Fruit fly (Drosophila melanogaster) whole organism, embryonic: ENCODE measurements around the gene dia.

Source experiments
- Ada2b ChIP-seq: fragments of 200-800 bp; sonication (Bioruptor generic); IDR thresholded peaks from 2 replicates; pipeline ENCODE4 v1.3.6; 2022; ENCODE audit warnings: missing biosample characterization, missing genetic modification characterization
- Asciz ChIP-seq: fragments of 200-800 bp; sonication (Bioruptor generic); optimal IDR thresholded peaks from 2 replicates; lab custom pipeline; 2017; ENCODE audit warnings: missing biosample characterization, mild to moderate bottlenecking, missing genetic modification characterization, missing genetic modification reagents
- Atf6 ChIP-seq: fragments of 200-800 bp; sonication (Bioruptor generic); IDR thresholded peaks from 2 replicates; pipeline ENCODE4 v1.3.6; 2022; ENCODE audit warnings: missing biosample characterization, missing genetic modification characterization
- CG10267 ChIP-seq: fragments of 200-800 bp; sonication (Bioruptor generic); optimal IDR thresholded peaks from 2 replicates; lab custom pipeline; 2018; ENCODE audit warnings: missing biosample characterization, mild to moderate bottlenecking, missing genetic modification characterization, moderate library complexity
- CG10366 ChIP-seq: fragments of 200-800 bp; sonication (Bioruptor generic); IDR thresholded peaks from 2 replicates; pipeline ENCODE4 v1.3.6; 2022; ENCODE audit warnings: missing biosample characterization, missing genetic modification characterization
- CG11456 ChIP-seq: fragments of 200-800 bp; sonication (Bioruptor generic); IDR thresholded peaks from 3 replicates; pipeline ENCODE4 v1.3.6; 2022; ENCODE audit warnings: missing biosample characterization, missing genetic modification characterization
- CG11560 ChIP-seq: fragments of 200-800 bp; sonication (Bioruptor generic); IDR thresholded peaks from 3 replicates; pipeline ENCODE4 v1.3.6; 2022; ENCODE audit warnings: missing biosample characterization, missing genetic modification characterization
- CG13296 ChIP-seq: fragments of 200-800 bp; sonication (Bioruptor generic); optimal IDR thresholded peaks from 3 replicates; lab custom pipeline; 2018; ENCODE audit warnings: missing biosample characterization, mild to moderate bottlenecking, missing genetic modification characterization
- CG13775 ChIP-seq: fragments of 200-800 bp; sonication (Bioruptor generic); optimal IDR thresholded peaks from 3 replicates; lab custom pipeline; 2017; ENCODE audit warnings: missing biosample characterization, mild to moderate bottlenecking, missing genetic modification characterization
- CG1602 ChIP-seq: fragments of 200-800 bp; sonication (Bioruptor generic); optimal IDR thresholded peaks from 3 replicates; lab custom pipeline; 2016; ENCODE audit warnings: missing biosample characterization, missing genetic modification characterization
- CG17361 ChIP-seq: fragments of 200-800 bp; sonication (Bioruptor generic); IDR thresholded peaks from 3 replicates; pipeline ENCODE4 v1.3.6; 2022; ENCODE audit warnings: missing biosample characterization, missing genetic modification characterization
- CG17912 ChIP-seq: fragments of 200-800 bp; sonication (Bioruptor generic); optimal IDR thresholded peaks from 2 replicates; lab custom pipeline; 2018; ENCODE audit warnings: missing biosample characterization, mild to moderate bottlenecking, missing genetic modification characterization
- CG2199 ChIP-seq: fragments of 200-800 bp; sonication (Bioruptor generic); IDR thresholded peaks from 3 replicates; pipeline ENCODE4 v1.3.6; 2022; ENCODE audit warnings: missing biosample characterization, missing genetic modification characterization
- CG2678 ChIP-seq: fragments of 200-800 bp; sonication (Bioruptor generic); optimal IDR thresholded peaks from 3 replicates; lab custom pipeline; 2019; ENCODE audit warnings: missing biosample characterization, mild to moderate bottlenecking, missing genetic modification characterization, moderate library complexity
- CG2712 ChIP-seq: fragments of 200-800 bp; optimal IDR thresholded peaks from 3 replicates; lab custom pipeline; 2019; ENCODE audit warnings: missing biosample characterization, mild to moderate bottlenecking, missing genetic modification characterization, moderate library complexity
- CG31441 ChIP-seq: fragments of 200-800 bp; sonication (Bioruptor generic); IDR thresholded peaks from 2 replicates; pipeline ENCODE4 v1.3.6; 2022; ENCODE audit warnings: missing biosample characterization, missing genetic modification characterization
- CG4328 ChIP-seq: fragments of 200-800 bp; sonication (Bioruptor generic); optimal IDR thresholded peaks from 3 replicates; lab custom pipeline; 2017; ENCODE audit warnings: missing biosample characterization, missing genetic modification reagents, missing genetic modification characterization
- CG6254 ChIP-seq: fragments of 200-800 bp; sonication (Bioruptor generic); optimal IDR thresholded peaks from 3 replicates; lab custom pipeline; 2017; ENCODE audit warnings: mild to moderate bottlenecking, missing biosample characterization, missing genetic modification reagents, missing genetic modification characterization
- CG6272 ChIP-seq: fragments of 200-800 bp; sonication (Bioruptor generic); IDR thresholded peaks from 2 replicates; pipeline ENCODE4 v1.3.6; 2022; ENCODE audit warnings: missing biosample characterization, missing genetic modification characterization
- CG6791 ChIP-seq: fragments of 200-800 bp; sonication (Bioruptor generic); IDR thresholded peaks from 3 replicates; pipeline ENCODE4 v1.3.6; 2022; ENCODE audit warnings: missing biosample characterization, missing genetic modification characterization; ENCODE audit not compliant: partially characterized antibody
- CG7745 ChIP-seq: fragments of 200-800 bp; sonication (Bioruptor generic); optimal IDR thresholded peaks from 2 replicates; lab custom pipeline; 2018; ENCODE audit warnings: missing biosample characterization, mild to moderate bottlenecking, missing genetic modification characterization, moderate library complexity
- CG8765 ChIP-seq: fragments of 200-800 bp; sonication (Bioruptor generic); IDR thresholded peaks from 2 replicates; pipeline ENCODE4 v1.3.6; 2022; ENCODE audit warnings: missing biosample characterization, missing genetic modification characterization
- D ChIP-seq, 2 experiments: fragments of 200-800 bp in 1 of 2; fragments of >200 bp in 1 of 2; sonication (Bioruptor generic) in 1 of 2; optimal IDR thresholded peaks; 2 replicates in 1 of 2; 3 replicates in 1 of 2; lab custom pipeline; 2017; ENCODE audit warnings: mild to moderate bottlenecking in 1 of 2, missing biosample characterization in 1 of 2, missing genetic modification characterization in 1 of 2, missing genetic modification reagents in 1 of 2
- Deaf1 ChIP-seq: fragments of 200-800 bp; optimal IDR thresholded peaks from 3 replicates; lab custom pipeline; 2019; ENCODE audit warnings: missing biosample characterization, mild to moderate bottlenecking, missing genetic modification characterization, moderate library complexity
- E2f1 ChIP-seq: fragments of 200-800 bp; sonication (Bioruptor generic); IDR thresholded peaks from 2 replicates; pipeline ENCODE4 v1.3.6; 2022; ENCODE audit warnings: missing biosample characterization, missing genetic modification characterization
- H15 ChIP-seq: fragments of 200-800 bp; sonication (Bioruptor generic); IDR thresholded peaks from 3 replicates; pipeline ENCODE4 v1.3.6; 2022; ENCODE audit warnings: missing biosample characterization, missing genetic modification characterization
- Hand ChIP-seq: fragments of 200-800 bp; sonication (Bioruptor generic); optimal IDR thresholded peaks from 2 replicates; lab custom pipeline; 2017; ENCODE audit warnings: mild to moderate bottlenecking, missing biosample characterization, missing genetic modification reagents, missing genetic modification characterization
- Hr3 ChIP-seq: fragments of 200-800 bp; sonication (Bioruptor generic); optimal IDR thresholded peaks from 3 replicates; lab custom pipeline; 2016; ENCODE audit warnings: missing biosample characterization, missing genetic modification characterization
- Lim3 ChIP-seq: fragments of 200-800 bp; sonication (Bioruptor generic); IDR thresholded peaks from 2 replicates; pipeline ENCODE4 v1.3.6; 2022; ENCODE audit warnings: missing biosample characterization, missing genetic modification characterization
- NfI ChIP-seq: fragments of 200-800 bp; sonication (Bioruptor generic); optimal IDR thresholded peaks from 3 replicates; lab custom pipeline; 2018; ENCODE audit warnings: missing biosample characterization, mild to moderate bottlenecking, missing genetic modification characterization, moderate library complexity
- Pdp1 ChIP-seq, 2 experiments: fragments of 200-800 bp; sonication (Bioruptor generic); optimal IDR thresholded peaks; 3 replicates each; lab custom pipeline; 2016; ENCODE audit warnings: missing biosample characterization in 2 of 2, missing genetic modification characterization in 2 of 2, mild to moderate bottlenecking in 1 of 2, moderate library complexity in 1 of 2
- Taf1 ChIP-seq: fragments of 200-800 bp; sonication (Bioruptor generic); IDR thresholded peaks from 2 replicates; pipeline ENCODE4 v1.3.6; 2022; ENCODE audit warnings: missing biosample characterization, missing genetic modification characterization
- chinmo ChIP-seq: fragments of 200-800 bp; sonication (Bioruptor generic); IDR thresholded peaks from 4 replicates; pipeline ENCODE4 v1.3.6; 2022; ENCODE audit warnings: missing biosample characterization, missing genetic modification characterization; ENCODE audit not compliant: partially characterized antibody
- dmrt11E ChIP-seq: fragments of 200-800 bp; sonication (Bioruptor generic); optimal IDR thresholded peaks from 3 replicates; lab custom pipeline; 2018; ENCODE audit warnings: missing biosample characterization, mild to moderate bottlenecking, missing genetic modification characterization, moderate library complexity
- emc ChIP-seq: fragments of 200-800 bp; sonication (Bioruptor generic); optimal IDR thresholded peaks from 2 replicates; lab custom pipeline; 2016; ENCODE audit warnings: missing biosample characterization, missing genetic modification characterization
- gsb ChIP-seq: fragments of 200-800 bp; sonication (Bioruptor generic); IDR thresholded peaks from 2 replicates; pipeline ENCODE4 v1.3.6; 2022; ENCODE audit warnings: missing biosample characterization, missing genetic modification characterization
- knrl ChIP-seq: fragments of 200-800 bp; sonication (Bioruptor generic); IDR thresholded peaks from 3 replicates; pipeline ENCODE4 v1.3.6; 2022; ENCODE audit warnings: missing biosample characterization, missing genetic modification characterization; ENCODE audit not compliant: partially characterized antibody
- lbe ChIP-seq: fragments of 200-800 bp; sonication (Bioruptor generic); optimal IDR thresholded peaks from 2 replicates; lab custom pipeline; 2016; ENCODE audit warnings: missing biosample characterization, mild to moderate bottlenecking, missing genetic modification characterization
- nerfin-1 ChIP-seq: fragments of 200-800 bp; sonication (Bioruptor generic); optimal IDR thresholded peaks from 3 replicates; lab custom pipeline; 2019; ENCODE audit warnings: missing biosample characterization, mild to moderate bottlenecking, missing genetic modification characterization, moderate library complexity
- nom ChIP-seq: fragments of 200-800 bp; sonication (Bioruptor generic); optimal IDR thresholded peaks from 2 replicates; lab custom pipeline; 2017; ENCODE audit warnings: missing biosample characterization, missing genetic modification characterization, mild to moderate bottlenecking, moderate library complexity, missing genetic modification reagents
- odd ChIP-seq: fragments of 200-800 bp; sonication (Bioruptor generic); optimal IDR thresholded peaks from 2 replicates; lab custom pipeline; 2017; ENCODE audit warnings: missing biosample characterization, mild to moderate bottlenecking, missing genetic modification characterization
- onecut ChIP-seq: fragments of 200-800 bp; sonication (Bioruptor generic); IDR thresholded peaks from 2 replicates; pipeline ENCODE4 v1.3.6; 2022; ENCODE audit warnings: missing biosample characterization, missing genetic modification characterization
- phol ChIP-seq: fragments of 200-800 bp; sonication (Bioruptor generic); optimal IDR thresholded peaks from 3 replicates; lab custom pipeline; 2018; ENCODE audit warnings: missing biosample characterization, mild to moderate bottlenecking, missing genetic modification characterization, moderate library complexity
- row ChIP-seq: fragments of 200-800 bp; sonication (Bioruptor generic); IDR thresholded peaks from 3 replicates; pipeline ENCODE4 v1.3.6; 2022; ENCODE audit warnings: missing biosample characterization, missing genetic modification characterization
- run ChIP-seq: fragments of 200-800 bp; sonication (Bioruptor generic); optimal IDR thresholded peaks from 3 replicates; lab custom pipeline; 2018; ENCODE audit warnings: missing biosample characterization, mild to moderate bottlenecking, missing genetic modification characterization
- sc ChIP-seq, 3 experiments: fragments of >200 bp in 2 of 3; fragments of 200-800 bp in 1 of 3; sonication (Bioruptor generic) in 1 of 3; optimal IDR thresholded peaks; 2 replicates in 2 of 3; 3 replicates in 1 of 3; lab custom pipeline; 2017; ENCODE audit warnings: mild to moderate bottlenecking in 1 of 3, missing biosample characterization in 1 of 3, missing genetic modification characterization in 1 of 3, missing genetic modification reagents in 1 of 3
- unpg ChIP-seq: fragments of 200-800 bp; sonication (Bioruptor generic); optimal IDR thresholded peaks from 3 replicates; lab custom pipeline; 2018; ENCODE audit warnings: missing biosample characterization, mild to moderate bottlenecking, missing genetic modification characterization, moderate library complexity

Gene dia

dm6 chr2L:20759809-20760485 is 2.0 kb downstream of the dia start (continued):
- TF ChIP-seq CG10366 (GFP tag; lab: Robert Waterston, UW) (peak; percentile 38), CG2712 (tag; lab: Kevin White, UChicago) (peak; percentile 68), Ada2b (GFP tag; lab: Robert Waterston, UW) (peak; percentile 41; the same call in 1 of the 2 replicates), D (optimal IDR thresholded peaks at IDR 0.05; lab: Kevin White, UChicago) (no peak), D (GFP tag; optimal IDR thresholded peaks at IDR 0.05; lab: Kevin White, UChicago) (peak; percentile 35), Deaf1 (tag; lab: Kevin White, UChicago) (peak; percentile 3), onecut (GFP tag; lab: Robert Waterston, UW) (peak; percentile 66), nom (GFP tag; lab: Kevin White, UChicago) (no peak), lbe (GFP tag; lab: Kevin White, UChicago) (peak; percentile 42), CG6272 (0 out of 2 replicates have a peak, but pooled peaks have one; percentile 34), dmrt11E (tag; lab: Kevin White, UChicago) (peak; percentile 38), Asciz (GFP tag; lab: Kevin White, UChicago) (peak; percentile 39), knrl (no peak), CG13775 (peak; percentile 22), gsb (GFP tag; lab: Robert Waterston, UW) (peak; percentile 39; the same call in 1 of the 2 replicates), Hr3 (GFP tag; lab: Kevin White, UChicago) (peak; percentile 38), CG4328 (peak; percentile 39), CG1602 (GFP tag; lab: Kevin White, UChicago) (peak; percentile 40), odd (peak; percentile 1), unpg (GFP tag; lab: Kevin White, UChicago) (peak; percentile 54), CG17912 (GFP tag; lab: Kevin White, UChicago) (no peak), CG11560 (no peak), CG7745 (tag; lab: Kevin White, UChicago) (no peak), CG31441 (GFP tag; lab: Robert Waterston, UW) (peak; percentile 48; the same call in 1 of the 2 replicates), Atf6 (GFP tag; lab: Robert Waterston, UW) (peak; percentile 47; the same call in 1 of the 2 replicates), chinmo (GFP tag; lab: Robert Waterston, UW) (no peak), phol (peak; percentile 59), H15 (GFP tag; lab: Robert Waterston, UW) (0 out of 3 replicates have a peak, but pooled peaks have one; percentile 28), CG13296 (GFP tag; lab: Kevin White, UChicago) (peak; percentile 19), emc (GFP tag; lab: Kevin White, UChicago) (no peak), CG10267 (peak; percentile 27), Taf1 (GFP tag; lab: Robert Waterston, UW) (peak; percentile 24; the same call in 1 of the 2 replicates), NfI (peak; percentile 15), run (tag; lab: Kevin White, UChicago) (no peak), Pdp1 (GFP tag; optimal IDR thresholded peaks at IDR 0.05; lab: Kevin White, UChicago) (peak; percentile 12 to 21), CG8765 (GFP tag; lab: Robert Waterston, UW) (0 out of 2 replicates have a peak, but pooled peaks have one; percentile 28), sc (optimal IDR thresholded peaks at IDR 0.05; lab: Kevin White, UChicago) (no peak), sc (GFP tag; optimal IDR thresholded peaks at IDR 0.05; lab: Kevin White, UChicago) (peak; percentile 4), CG6254 (GFP tag; lab: Kevin White, UChicago) (peak; percentile 12), CG11456 (GFP tag; lab: Robert Waterston, UW) (no peak), Lim3 (GFP tag; lab: Robert Waterston, UW) (no peak), row (GFP tag; lab: Robert Waterston, UW) (peak; percentile 68), CG6791 (GFP tag; lab: Robert Waterston, UW) (no peak), CG17361 (GFP tag; lab: Robert Waterston, UW) (0 out of 3 replicates have a peak, but pooled peaks have one; percentile 9), Hand (GFP tag; lab: Kevin White, UChicago) (peak; percentile 36), E2f1 (0 out of 2 replicates have a peak, but pooled peaks have one; percentile 8), CG2199 (GFP tag; lab: Robert Waterston, UW) (0 out of 3 replicates have a peak, but pooled peaks have one; percentile 34), CG2678 (tag; lab: Kevin White, UChicago) (peak; percentile 76), nerfin-1 (tag; lab: Kevin White, UChicago) (peak; percentile 31)
